Worm (Caenorhabditis elegans) whole organism, early embryonic: Measurements from ENCODE around the gene F52G3.1.

Source experiments
- ama-1 ChIP-seq: fragments of 150-350 bp; optimal IDR thresholded peaks from 2 replicates; lab custom pipeline; 2014
- flt-1 ChIP-seq: fragments of 200-800 bp; sonication (Bioruptor generic); IDR thresholded peaks from 2 replicates; pipeline ENCODE4 v1.3.6; 2022; ENCODE audit warnings: missing genetic modification characterization, missing compliant biosample characterization

- no peak for TF ChIP-seq flt-1 (GFP tag; lab: Robert Waterston, UW)
- TF ChIP-seq ama-1 (lab: Kevin White, UChicago) = no peak
Observed at ce11 chrX:16978308-16978707, 14.6 kb downstream of the F52G3.1 start, which contains the start of gene mbl-1.
